Worm (Caenorhabditis elegans) whole organism, L1 larva: Measurements from ENCODE around the gene pcp-2.

Experiments
- mdl-1 ChIP-seq, 2 experiments: fragments of 150-350 bp; optimal IDR thresholded peaks; 2 replicates each; lab custom pipeline; 2014 to 2017; ENCODE audit warnings: missing biosample characterization in 2 of 2, missing genetic modification characterization in 2 of 2, inconsistent platforms in 1 of 2
- snpc-4 ChIP-seq: fragments of 150-350 bp; optimal IDR thresholded peaks from 2 replicates; lab custom pipeline; 2014; ENCODE audit warnings: missing biosample characterization, missing genetic modification characterization

- no peak for TF ChIP-seq snpc-4 (tag; lab: Kevin White, UChicago)
- TF ChIP-seq mdl-1 (tag; optimal IDR thresholded peaks at IDR 0.05; lab: Kevin White, UChicago), result no peak
These were observed 47.2 kb upstream of the pcp-2 start, which contains the start of gene C46C2.6 for ce11 chrIV:9212121-9212520.
